Fruit fly (Drosophila melanogaster): ENCODE data around the gene CG7376.

The CG7376 gene

DNA sequence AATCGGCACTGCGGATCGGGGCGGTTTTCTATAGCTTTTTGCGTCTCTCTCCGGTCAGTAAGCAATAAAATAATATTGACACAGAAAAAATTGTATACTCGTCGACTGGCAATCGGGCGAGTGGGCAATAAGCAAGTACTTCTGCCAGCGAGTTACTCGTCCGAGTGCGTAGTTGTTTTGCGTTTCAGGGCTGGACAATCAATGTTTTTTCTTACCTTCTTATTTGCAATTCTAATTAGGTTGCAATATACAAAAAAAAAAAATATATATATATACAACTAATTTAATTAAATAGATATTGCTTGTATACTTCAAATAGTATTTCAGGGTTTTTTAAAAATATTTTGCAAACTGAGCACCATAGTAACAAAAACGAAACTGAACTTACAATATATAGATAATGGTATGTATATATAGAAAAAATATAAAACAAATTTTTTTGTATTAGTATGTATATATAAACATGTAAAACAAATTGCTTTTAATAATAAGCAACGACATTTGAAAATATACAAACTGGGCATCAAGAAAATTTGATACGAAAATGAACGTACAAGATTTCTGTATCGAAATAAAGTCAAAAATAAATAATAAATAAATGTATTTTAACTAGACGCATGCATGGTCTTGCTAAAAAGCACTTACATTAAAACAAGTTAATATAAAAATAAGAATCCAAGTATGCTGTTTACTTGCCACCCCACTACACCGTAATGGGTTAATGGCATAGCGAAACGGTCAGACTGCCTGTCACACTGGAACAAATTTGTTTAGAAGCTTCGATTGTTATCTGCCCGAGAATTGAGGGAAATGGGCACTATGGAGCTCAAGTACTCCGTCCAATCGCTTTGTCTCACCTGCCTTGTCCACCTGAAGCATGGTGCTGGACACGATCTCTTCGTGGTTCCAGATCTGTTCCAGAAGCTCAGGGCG, 15.2 kb downstream of the CG7376 start, which contains the start of the genes D19A and CG7386 (continued):
- TF ChIP-seq CG30431 (GFP tag; optimal IDR thresholded peaks at IDR 0.05) (no peak), Ets65A (GFP tag) (peak; percentile 89), Aef1 (GFP tag; IDR thresholded peaks at IDR 0.05) (peak; percentile 45), CG33557 (GFP tag; optimal IDR thresholded peaks at IDR 0.05) (peak; percentile 48), bsh (GFP tag; optimal IDR thresholded peaks at IDR 0.05) (peak in 1 of 2 experiments; percentile 55), Sry-β (GFP tag; optimal IDR thresholded peaks at IDR 0.05) (no peak), CG32772 (GFP tag; IDR thresholded peaks at IDR 0.05) (peak; percentile 46; the same call in 1 of the 2 replicates), CG3726 (GFP tag; IDR thresholded peaks at IDR 0.05) (0 out of 3 replicates have a peak, but pooled peaks have one; percentile 22), CG11696 (GFP tag; IDR thresholded peaks at IDR 0.05) (peak; percentile 38), CG3163 (GFP tag; optimal IDR thresholded peaks at IDR 0.05) (no peak), Lhr (GFP tag; optimal IDR thresholded peaks at IDR 0.05) (no peak), dysf (GFP tag; IDR thresholded peaks at IDR 0.05) (peak; percentile 66), ro (GFP tag; IDR thresholded peaks at IDR 0.05) (no peak), CG6854 (GFP tag; optimal IDR thresholded peaks at IDR 0.05) (no peak), gce (GFP tag; IDR thresholded peaks at IDR 0.05) (0 out of 3 replicates have a peak, but pooled peaks have one; percentile 25), CG6654 (GFP tag; optimal IDR thresholded peaks at IDR 0.05) (no peak), Dip3 (GFP tag; optimal IDR thresholded peaks at IDR 0.05) (peak; percentile 46), CG16815 (GFP tag; optimal IDR thresholded peaks at IDR 0.05) (peak; percentile 12), MBD-R2 (GFP tag; IDR thresholded peaks at IDR 0.05) (peak; percentile 92), CG2202 (tag; optimal IDR thresholded peaks at IDR 0.05) (no peak), CG18262 (tag; optimal IDR thresholded peaks at IDR 0.05) (peak; percentile 62), Awh (GFP tag; IDR thresholded peaks at IDR 0.05) (no peak), chif (GFP tag; optimal IDR thresholded peaks at IDR 0.05) (peak in 1 of 2 experiments; percentile 40), lola (GFP tag; optimal IDR thresholded peaks at IDR 0.05) (peak in 1 of 3 experiments; percentile 15), CG14710 (tag; optimal IDR thresholded peaks at IDR 0.05) (peak; percentile 47), cas (GFP tag; IDR thresholded peaks at IDR 0.05) (peak; percentile 46; the same call in 1 of the 2 replicates), Bteb2 (GFP tag; optimal IDR thresholded peaks at IDR 0.05) (peak; percentile 50), CG17359 (tag; optimal IDR thresholded peaks at IDR 0.05) (peak; percentile 44), B-H1 (GFP tag; IDR thresholded peaks at IDR 0.05) (peak; percentile 16; the same call in 2 of the 3 replicates), CG8359 (GFP tag; optimal IDR thresholded peaks at IDR 0.05; ENCODE audit: borderline replicate concordance) (no peak), CG4707 (GFP tag; optimal IDR thresholded peaks at IDR 0.05) (no peak), Gsc (GFP tag; IDR thresholded peaks at IDR 0.05) (no peak), D (optimal IDR thresholded peaks at IDR 0.05) (no peak), D (GFP tag; optimal IDR thresholded peaks at IDR 0.05) (peak; percentile 14), CG13123 (GFP tag; optimal IDR thresholded peaks at IDR 0.05) (no peak), CG12236 (GFP tag; optimal IDR thresholded peaks at IDR 0.05) (no peak), CG14050 (GFP tag; IDR thresholded peaks at IDR 0.05) (peak; percentile 47), CG13624 (GFP tag; optimal IDR thresholded peaks at IDR 0.05) (peak; percentile 66), CG14441 (GFP tag; IDR thresholded peaks at IDR 0.05) (peak; percentile 53), CG10543 (GFP tag; optimal IDR thresholded peaks at IDR 0.05) (peak; percentile 48), Pdp1 (GFP tag; optimal IDR thresholded peaks at IDR 0.05) (peak; percentile 30 to 41), CG17912 (GFP tag; optimal IDR thresholded peaks at IDR 0.05) (no peak), seq (GFP tag; IDR thresholded peaks at IDR 0.05) (no peak), nerfin-2 (GFP tag; IDR thresholded peaks at IDR 0.05; ENCODE audit: partially characterized antibody) (no peak), CG15073 (GFP tag; optimal IDR thresholded peaks at IDR 0.05) (no peak), CG43689 (GFP tag; IDR thresholded peaks at IDR 0.05) (0 out of 2 replicates have a peak, but pooled peaks have one; percentile 9), CG11085 (GFP tag; IDR thresholded peaks at IDR 0.05) (peak; percentile 44; the same call in 1 of the 2 replicates), CrebB (tag; optimal IDR thresholded peaks at IDR 0.05) (no peak)
